Worm (Caenorhabditis elegans): ENCODE results near the gene tsp-11.

DNA sequence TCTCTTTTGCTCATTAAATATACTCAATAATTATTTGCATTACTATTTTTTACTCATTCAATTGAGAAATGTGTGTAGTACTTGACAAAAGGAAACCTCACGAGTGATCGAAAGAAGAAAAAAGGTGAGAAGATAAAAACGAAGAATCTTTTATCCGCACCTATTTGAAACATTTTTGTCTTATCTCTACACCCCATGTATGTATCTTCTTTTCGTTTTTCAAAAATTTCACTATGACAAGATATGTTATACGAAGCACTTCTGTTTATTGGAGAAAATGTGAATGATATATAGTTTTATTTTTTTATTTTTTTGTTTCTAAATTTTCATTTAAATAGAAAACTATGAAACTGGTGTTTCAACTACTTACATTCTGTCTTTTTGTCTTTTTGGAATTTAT lies 42.0 kb downstream of the tsp-11 start:
- no peak for TF ChIP-seq madf-10 (tag; optimal IDR thresholded peaks at IDR 0.05)
- no peak for TF ChIP-seq ets-4 (GFP tag; optimal IDR thresholded peaks at IDR 0.05)
- no peak for TF ChIP-seq C17E4.6 (GFP tag; IDR thresholded peaks at IDR 0.05)
- TF ChIP-seq attf-5 (GFP tag; optimal IDR thresholded peaks at IDR 0.05), result no peak
- no peak for TF ChIP-seq dpl-1 (GFP tag; optimal IDR thresholded peaks at IDR 0.05)
- TF ChIP-seq dox-1 (GFP tag; IDR thresholded peaks at IDR 0.05), result no peak
- no peak for TF ChIP-seq cebp-1 (GFP tag; IDR thresholded peaks at IDR 0.05)
- TF ChIP-seq cebp-1 (tag; optimal IDR thresholded peaks at IDR 0.05), result no peak
- no peak for TF ChIP-seq pha-4 (tag; optimal IDR thresholded peaks at IDR 0.05)
- no peak for TF ChIP-seq snpc-4 (GFP tag; optimal IDR thresholded peaks at IDR 0.05)
- no peak for TF ChIP-seq snpc-4 (tag; optimal IDR thresholded peaks at IDR 0.05)
- no peak for TF ChIP-seq die-1 (tag; optimal IDR thresholded peaks at IDR 0.05)
- TF ChIP-seq B0336.3 (GFP tag; IDR thresholded peaks at IDR 0.05), result no peak
- TF ChIP-seq ama-1 (optimal IDR thresholded peaks at IDR 0.05), result no peak
- TF ChIP-seq ama-1 (GFP tag; optimal IDR thresholded peaks at IDR 0.05), result no peak
- no peak for TF ChIP-seq B0019.2 (GFP tag; conservative IDR thresholded peaks at IDR 0.05)

All from whole organism, young adult.